Fruit fly (Drosophila melanogaster): Measurements from ENCODE around the gene CG7246.

The CG7246 gene

DNA sequence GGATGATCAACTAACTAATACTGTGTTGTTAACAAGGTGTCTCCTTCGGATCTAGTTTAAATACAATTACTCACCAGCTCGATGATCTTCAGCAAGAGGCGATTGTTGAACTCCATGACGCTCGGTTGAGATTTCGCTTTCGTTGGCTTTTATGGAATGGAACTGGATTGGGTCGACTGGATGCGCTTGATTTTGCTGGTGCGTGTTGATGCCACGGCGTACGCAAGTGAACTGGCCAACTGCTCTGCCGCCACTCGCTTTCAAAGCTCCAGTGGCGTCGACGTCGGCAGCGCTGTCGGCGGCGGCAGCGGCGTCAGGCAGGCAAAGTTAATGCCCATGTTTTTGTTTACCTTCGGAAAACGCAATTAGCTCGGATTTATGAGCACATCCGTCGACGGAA lies 2.6 kb downstream of the CG7246 start, which contains the start of gene CG44325 (continued):
- TF ChIP-seq grau (tag; optimal IDR thresholded peaks at IDR 0.05) (no peak), sim (GFP tag; IDR thresholded peaks at IDR 0.05) (no peak), ara (GFP tag; IDR thresholded peaks at IDR 0.05) (no peak), CG13775 (GFP tag; optimal IDR thresholded peaks at IDR 0.05) (no peak), Adf1 (GFP tag; IDR thresholded peaks at IDR 0.05) (peak; percentile 96), Side (GFP tag; optimal IDR thresholded peaks at IDR 0.05) (no peak), slbo (GFP tag; IDR thresholded peaks at IDR 0.05) (no peak), CG13894 (tag; optimal IDR thresholded peaks at IDR 0.05) (peak; percentile 45), sc (optimal IDR thresholded peaks at IDR 0.05) (no peak), sc (GFP tag; optimal IDR thresholded peaks at IDR 0.05) (no peak), z (GFP tag; IDR thresholded peaks at IDR 0.05) (no peak), CG8290 (GFP tag; optimal IDR thresholded peaks at IDR 0.05) (no peak), CG8290 (tag; optimal IDR thresholded peaks at IDR 0.05) (peak in 1 of 2 experiments; percentile 70), Bgb (GFP tag; IDR thresholded peaks at IDR 0.05; ENCODE audit: partially characterized antibody) (peak; percentile 46; the same call in 1 of the 2 replicates), CG14710 (tag; optimal IDR thresholded peaks at IDR 0.05) (no peak), ci (GFP tag; IDR thresholded peaks at IDR 0.05) (peak; percentile 57; the same call in 2 of the 3 replicates), danr (GFP tag; IDR thresholded peaks at IDR 0.05) (no peak), vvl (GFP tag; IDR thresholded peaks at IDR 0.05) (peak; percentile 58; the same call in 1 of the 2 replicates), CrebB (tag; optimal IDR thresholded peaks at IDR 0.05) (peak; percentile 11), peb (GFP tag; IDR thresholded peaks at IDR 0.05) (no peak), Med (GFP tag) (peak; percentile 88), al (GFP tag; IDR thresholded peaks at IDR 0.05) (no peak), CG18764 (GFP tag; optimal IDR thresholded peaks at IDR 0.05) (no peak), CG15073 (GFP tag; optimal IDR thresholded peaks at IDR 0.05) (no peak), HHEX (GFP tag; optimal IDR thresholded peaks at IDR 0.05) (peak; percentile 2), Fer1 (GFP tag; optimal IDR thresholded peaks at IDR 0.05) (peak; percentile 32), mld (GFP tag; IDR thresholded peaks at IDR 0.05; ENCODE audit: partially characterized antibody) (no peak), CG15011 (GFP tag; optimal IDR thresholded peaks at IDR 0.05) (no peak), ems (GFP tag; optimal IDR thresholded peaks at IDR 0.05) (no peak), mirr (GFP tag; optimal IDR thresholded peaks at IDR 0.05) (peak; percentile 41), gcm2 (GFP tag; optimal IDR thresholded peaks at IDR 0.05) (no peak), zen2 (GFP tag; IDR thresholded peaks at IDR 0.05; ENCODE audit: partially characterized antibody) (no peak), CG33213 (GFP tag; optimal IDR thresholded peaks at IDR 0.05) (no peak), CG12104 (GFP tag; optimal IDR thresholded peaks at IDR 0.05) (no peak), Hr51 (GFP tag; optimal IDR thresholded peaks at IDR 0.05) (no peak), dm (GFP tag; optimal IDR thresholded peaks at IDR 0.05) (no peak), CG12391 (tag; optimal IDR thresholded peaks at IDR 0.05) (no peak), HmgZ (tag; optimal IDR thresholded peaks at IDR 0.05) (no peak), p53 (GFP tag; optimal IDR thresholded peaks at IDR 0.05) (no peak), tap (tag; optimal IDR thresholded peaks at IDR 0.05) (no peak), CG3065 (GFP tag; optimal IDR thresholded peaks at IDR 0.05) (no peak), sna (GFP tag; IDR thresholded peaks at IDR 0.05; ENCODE audit: partially characterized antibody) (0 out of 2 replicates have a peak, but pooled peaks have one; percentile 21), Trl (optimal IDR thresholded peaks at IDR 0.05) (no peak), Trl (GFP tag; optimal IDR thresholded peaks at IDR 0.05) (no peak), Fer3 (tag; optimal IDR thresholded peaks at IDR 0.05) (no peak), CG8478 (optimal IDR thresholded peaks at IDR 0.05) (no peak), MTF-1 (GFP tag; optimal IDR thresholded peaks at IDR 0.05; ENCODE audit: borderline replicate concordance) (peak; percentile 32), CG15696 (tag; optimal IDR thresholded peaks at IDR 0.05) (no peak), Atf6 (GFP tag; IDR thresholded peaks at IDR 0.05) (0 out of 2 replicates have a peak, but pooled peaks have one; percentile 27), CG7556 (GFP tag; optimal IDR thresholded peaks at IDR 0.05) (no peak), run (tag; optimal IDR thresholded peaks at IDR 0.05) (no peak), CG8089 (GFP tag; optimal IDR thresholded peaks at IDR 0.05) (no peak), Hmr (GFP tag; optimal IDR thresholded peaks at IDR 0.05) (peak; percentile 46)
